Fruit fly (Drosophila melanogaster): ENCODE results near the gene CG11562.

- TF ChIP-seq CG8478 (optimal IDR thresholded peaks at IDR 0.05) (no peak), CTCF (optimal IDR thresholded peaks at IDR 0.05) (no peak)
These were observed 43.6 kb upstream of the CG11562 start for dm6 chr2L:248592-248991.

All from S2 (cell line).